Worm (Caenorhabditis elegans) whole organism, mixed stage, embryonic: Measurements from ENCODE around the gene F58E6.6.

ENCODE experiments used
- ceh-43 ChIP-seq: fragments of 200-800 bp; sonication (Bioruptor generic); optimal IDR thresholded peaks from 2 replicates; lab custom pipeline; 2018; ENCODE audit warnings: mild to moderate bottlenecking, missing genetic modification characterization, moderate library complexity, missing compliant biosample characterization
- elt-1 ChIP-seq: sonication (generic microtip); optimal IDR thresholded peaks from 2 replicates; lab custom pipeline; 2017; ENCODE audit warnings: missing genetic modification characterization, mild to moderate bottlenecking, missing compliant biosample characterization, antibody characterized with exemption, moderate library complexity, borderline replicate concordance; ENCODE audit not compliant: insufficient read depth
- elt-3 ChIP-seq: fragments of 150-350 bp; optimal IDR thresholded peaks from 2 replicates; lab custom pipeline; 2014; ENCODE audit warnings: missing biosample characterization, missing genetic modification characterization
- flh-1 ChIP-seq: fragments of 200-800 bp; sonication (Bioruptor generic); optimal IDR thresholded peaks from 2 replicates; lab custom pipeline; 2018; ENCODE audit warnings: mild to moderate bottlenecking, missing genetic modification characterization, moderate library complexity, missing compliant biosample characterization
- mab-5 ChIP-seq: fragments of 150-350 bp; optimal IDR thresholded peaks from 2 replicates; lab custom pipeline; 2014; ENCODE audit warnings: missing biosample characterization, missing genetic modification characterization
- ztf-11 ChIP-seq: fragments of 150-350 bp; optimal IDR thresholded peaks from 2 replicates; lab custom pipeline; 2014; ENCODE audit warnings: missing biosample characterization, missing genetic modification characterization

- TF ChIP-seq ztf-11 (tag; lab: Kevin White, UChicago) (no peak), flh-1 (GFP tag; lab: Kevin White, UChicago) (no peak), ceh-43 (no peak), mab-5 (tag; lab: Kevin White, UChicago) (no peak), elt-3 (tag; lab: Kevin White, UChicago) (no peak), elt-1 (tag; lab: Kevin White, UChicago) (no peak)
Measured at ce11 chrV:9765622-9766021, 12.8 kb upstream of the F58E6.6 start.
